Fruit fly (Drosophila melanogaster) whole organism, embryonic: Measurements from ENCODE around the gene CG14882.

Source experiments
- CG10431 ChIP-seq: fragments of 200-800 bp; sonication (Bioruptor generic); optimal IDR thresholded peaks from 3 replicates; lab custom pipeline; 2018; ENCODE audit warnings: missing biosample characterization, mild to moderate bottlenecking, missing genetic modification characterization
- CG11696 ChIP-seq: fragments of 200-800 bp; sonication (Bioruptor generic); IDR thresholded peaks from 2 replicates; pipeline ENCODE4 v1.3.6; 2022; ENCODE audit warnings: missing biosample characterization, missing genetic modification characterization
- CG14710 ChIP-seq: fragments of 200-800 bp; sonication (Bioruptor generic); optimal IDR thresholded peaks from 3 replicates; lab custom pipeline; 2019; ENCODE audit warnings: missing biosample characterization, mild to moderate bottlenecking, missing genetic modification characterization, moderate library complexity
- CG15601 ChIP-seq: fragments of 200-800 bp; sonication (Bioruptor generic); optimal IDR thresholded peaks from 3 replicates; lab custom pipeline; 2019; ENCODE audit warnings: missing biosample characterization, mild to moderate bottlenecking, missing genetic modification characterization, moderate library complexity
- CG1647 ChIP-seq: fragments of 200-800 bp; sonication (Bioruptor generic); optimal IDR thresholded peaks from 3 replicates; lab custom pipeline; 2016; ENCODE audit warnings: missing biosample characterization, missing genetic modification characterization
- CG17568 ChIP-seq: fragments of 200-800 bp; sonication (Bioruptor generic); optimal IDR thresholded peaks from 2 replicates; lab custom pipeline; 2018; ENCODE audit warnings: missing biosample characterization, mild to moderate bottlenecking, missing genetic modification characterization, moderate library complexity
- CG18599 ChIP-seq: fragments of 200-800 bp; sonication (Bioruptor generic); optimal IDR thresholded peaks from 3 replicates; lab custom pipeline; 2017; ENCODE audit warnings: missing biosample characterization, missing genetic modification characterization, mild to moderate bottlenecking, moderate library complexity, missing genetic modification reagents
- CG31224 ChIP-seq: fragments of 200-800 bp; sonication (Bioruptor generic); IDR thresholded peaks from 2 replicates; pipeline ENCODE4 v1.3.6; 2022; ENCODE audit warnings: missing biosample characterization, missing genetic modification characterization
- CG31365 ChIP-seq: fragments of 200-800 bp; sonication (Bioruptor generic); optimal IDR thresholded peaks from 2 replicates; lab custom pipeline; 2018; ENCODE audit warnings: missing biosample characterization, mild to moderate bottlenecking, missing genetic modification characterization
- CG31388 ChIP-seq: fragments of 200-800 bp; sonication (Bioruptor generic); optimal IDR thresholded peaks from 2 replicates; lab custom pipeline; 2016; ENCODE audit warnings: missing biosample characterization, missing genetic modification characterization
- CG32532 ChIP-seq: fragments of 200-800 bp; sonication (Bioruptor generic); IDR thresholded peaks from 2 replicates; pipeline ENCODE4 v1.3.6; 2022; ENCODE audit warnings: missing biosample characterization, missing genetic modification characterization
- CG4404 ChIP-seq: fragments of 200-800 bp; sonication (Bioruptor generic); IDR thresholded peaks from 2 replicates; pipeline ENCODE4 v1.3.6; 2022; ENCODE audit warnings: missing biosample characterization, missing genetic modification characterization
- CG4730 ChIP-seq: fragments of 200-800 bp; sonication (Bioruptor generic); IDR thresholded peaks from 2 replicates; pipeline ENCODE4 v1.3.6; 2022; ENCODE audit warnings: missing biosample characterization, missing genetic modification characterization
- CG5180 ChIP-seq: fragments of 200-800 bp; sonication (Bioruptor generic); optimal IDR thresholded peaks from 3 replicates; lab custom pipeline; 2017; ENCODE audit warnings: missing biosample characterization, missing genetic modification characterization, mild to moderate bottlenecking, moderate library complexity, missing genetic modification reagents
- CG7271 ChIP-seq: fragments of 200-800 bp; sonication (Bioruptor generic); optimal IDR thresholded peaks from 2 replicates; lab custom pipeline; 2018; ENCODE audit warnings: missing biosample characterization, mild to moderate bottlenecking, missing genetic modification characterization, moderate library complexity
- CG9876 ChIP-seq: fragments of 200-800 bp; sonication (Bioruptor generic); optimal IDR thresholded peaks from 2 replicates; lab custom pipeline; 2016; ENCODE audit warnings: missing biosample characterization, missing genetic modification characterization
- Deaf1 ChIP-seq: fragments of 200-800 bp; optimal IDR thresholded peaks from 3 replicates; lab custom pipeline; 2019; ENCODE audit warnings: missing biosample characterization, mild to moderate bottlenecking, missing genetic modification characterization, moderate library complexity
- Dll ChIP-seq: fragments of 200-800 bp; sonication (Bioruptor generic); IDR thresholded peaks from 4 replicates; pipeline ENCODE4 v1.3.6; 2022; ENCODE audit warnings: missing biosample characterization, missing genetic modification characterization; ENCODE audit not compliant: partially characterized antibody
- Hr51 ChIP-seq, 2 experiments: fragments of 200-800 bp; sonication (Bioruptor generic); optimal IDR thresholded peaks; 2 replicates in 1 of 2; 3 replicates in 1 of 2; lab custom pipeline; 2016 to 2018; ENCODE audit warnings: missing biosample characterization in 2 of 2, missing genetic modification characterization in 2 of 2, mild to moderate bottlenecking in 1 of 2, moderate library complexity in 1 of 2
- MTF-1 ChIP-seq: fragments of 200-800 bp; sonication (Bioruptor generic); optimal IDR thresholded peaks from 2 replicates; lab custom pipeline; 2018; ENCODE audit warnings: missing biosample characterization, mild to moderate bottlenecking, missing genetic modification characterization, borderline replicate concordance
- Mes4 ChIP-seq: fragments of 200-800 bp; sonication (Bioruptor generic); optimal IDR thresholded peaks from 2 replicates; lab custom pipeline; 2016; ENCODE audit warnings: missing biosample characterization, missing genetic modification characterization
- Mrtf ChIP-seq: fragments of 200-800 bp; sonication (Bioruptor generic); IDR thresholded peaks from 3 replicates; pipeline ENCODE4 v1.3.6; 2022; ENCODE audit warnings: missing biosample characterization, missing genetic modification characterization
- Nf-YC ChIP-seq: fragments of 200-800 bp; optimal IDR thresholded peaks from 3 replicates; lab custom pipeline; 2019; ENCODE audit warnings: missing biosample characterization, mild to moderate bottlenecking, missing genetic modification characterization, moderate library complexity
- Rx ChIP-seq: fragments of 200-800 bp; sonication (Bioruptor generic); IDR thresholded peaks from 2 replicates; pipeline ENCODE4 v1.3.6; 2022; ENCODE audit warnings: missing biosample characterization, missing genetic modification characterization
- Sox102F ChIP-seq: fragments of 200-800 bp; sonication (Bioruptor generic); optimal IDR thresholded peaks from 2 replicates; lab custom pipeline; 2018; ENCODE audit warnings: missing biosample characterization, mild to moderate bottlenecking, missing genetic modification characterization, moderate library complexity
- Tbp ChIP-seq: fragments of >200 bp; optimal IDR thresholded peaks from 2 replicates; lab custom pipeline; 2018; ENCODE audit warnings: missing biosample characterization, missing genetic modification characterization
- cg ChIP-seq: fragments of 200-800 bp; sonication (Bioruptor generic); optimal IDR thresholded peaks from 3 replicates; lab custom pipeline; 2019; ENCODE audit warnings: missing biosample characterization, mild to moderate bottlenecking, missing genetic modification characterization, moderate library complexity
- crol ChIP-seq: fragments of 200-800 bp; sonication (Bioruptor generic); IDR thresholded peaks from 2 replicates; pipeline ENCODE4 v1.3.6; 2022; ENCODE audit warnings: missing biosample characterization, missing genetic modification characterization
- dati ChIP-seq: fragments of 200-800 bp; sonication (Bioruptor generic); IDR thresholded peaks from 2 replicates; pipeline ENCODE4 v1.3.6; 2022; ENCODE audit warnings: missing biosample characterization, missing genetic modification characterization
- dmrt11E ChIP-seq: fragments of 200-800 bp; sonication (Bioruptor generic); optimal IDR thresholded peaks from 3 replicates; lab custom pipeline; 2018; ENCODE audit warnings: missing biosample characterization, mild to moderate bottlenecking, missing genetic modification characterization, moderate library complexity
- hb ChIP-seq: fragments of 200-800 bp; sonication (Bioruptor generic); IDR thresholded peaks from 3 replicates; pipeline ENCODE4 v1.3.6; 2022; ENCODE audit warnings: missing biosample characterization, missing genetic modification characterization; ENCODE audit not compliant: partially characterized antibody
- hbn ChIP-seq: fragments of 200-800 bp; sonication (Bioruptor generic); IDR thresholded peaks from 2 replicates; pipeline ENCODE4 v1.3.6; 2022; ENCODE audit warnings: missing biosample characterization, missing genetic modification characterization; ENCODE audit not compliant: partially characterized antibody
- her ChIP-seq: fragments of 200-800 bp; sonication (Bioruptor generic); optimal IDR thresholded peaks from 2 replicates; lab custom pipeline; 2016; ENCODE audit warnings: missing biosample characterization, missing genetic modification characterization
- kay ChIP-seq: fragments of 200-800 bp; sonication (Bioruptor generic); optimal IDR thresholded peaks from 2 replicates; lab custom pipeline; 2016; ENCODE audit warnings: missing biosample characterization, missing genetic modification characterization
- mirr ChIP-seq: fragments of 200-800 bp; sonication (Bioruptor generic); optimal IDR thresholded peaks from 3 replicates; lab custom pipeline; 2018; ENCODE audit warnings: missing biosample characterization, mild to moderate bottlenecking, missing genetic modification characterization
- p53 ChIP-seq: fragments of 200-800 bp; sonication (Bioruptor generic); optimal IDR thresholded peaks from 2 replicates; lab custom pipeline; 2016; ENCODE audit warnings: missing biosample characterization, missing genetic modification characterization
- pan ChIP-seq, 4 experiments: fragments of >200 bp in 3 of 4; fragments of 200-800 bp in 1 of 4; sonication (Bioruptor generic) in 1 of 4; optimal IDR thresholded peaks in 3 of 4; IDR thresholded peaks in 1 of 4; 2 replicates each; pipeline versions ENCODE4 v1.3.6 to Lab custom; 2017 to 2022; ENCODE audit warnings: missing biosample characterization in 2 of 4, missing genetic modification characterization in 2 of 4, mixed read lengths in 1 of 4
- phol ChIP-seq: fragments of 200-800 bp; sonication (Bioruptor generic); optimal IDR thresholded peaks from 3 replicates; lab custom pipeline; 2018; ENCODE audit warnings: missing biosample characterization, mild to moderate bottlenecking, missing genetic modification characterization, moderate library complexity
- prd ChIP-seq, 3 experiments: fragments of >200 bp in 2 of 3; fragments of 200-800 bp in 1 of 3; sonication (Bioruptor generic) in 1 of 3; optimal IDR thresholded peaks in 2 of 3; IDR thresholded peaks in 1 of 3; 2 replicates in 2 of 3; 3 replicates in 1 of 3; pipeline versions ENCODE4 v1.3.6 to Lab custom; 2017 to 2022; ENCODE audit warnings: missing biosample characterization in 1 of 3, missing genetic modification characterization in 1 of 3
- pum ChIP-seq: fragments of 200-800 bp; sonication (Bioruptor generic); optimal IDR thresholded peaks from 2 replicates; lab custom pipeline; 2016; ENCODE audit warnings: missing biosample characterization, missing genetic modification characterization
- ro ChIP-seq: fragments of 200-800 bp; sonication (Bioruptor generic); IDR thresholded peaks from 2 replicates; pipeline ENCODE4 v1.3.6; 2022; ENCODE audit warnings: missing biosample characterization, missing genetic modification characterization
- sc ChIP-seq, 3 experiments: fragments of >200 bp in 2 of 3; fragments of 200-800 bp in 1 of 3; sonication (Bioruptor generic) in 1 of 3; optimal IDR thresholded peaks; 2 replicates in 2 of 3; 3 replicates in 1 of 3; lab custom pipeline; 2017; ENCODE audit warnings: mild to moderate bottlenecking in 1 of 3, missing biosample characterization in 1 of 3, missing genetic modification characterization in 1 of 3, missing genetic modification reagents in 1 of 3
- sens-2 ChIP-seq: fragments of 200-800 bp; sonication (Bioruptor generic); IDR thresholded peaks from 2 replicates; pipeline ENCODE4 v1.3.6; 2022; ENCODE audit warnings: missing biosample characterization, missing genetic modification characterization
- slbo ChIP-seq: fragments of 200-800 bp; sonication (Bioruptor generic); IDR thresholded peaks from 2 replicates; pipeline ENCODE4 v1.3.6; 2022; ENCODE audit warnings: missing biosample characterization, missing genetic modification characterization
- sqz ChIP-seq: fragments of 200-800 bp; sonication (Bioruptor generic); optimal IDR thresholded peaks from 3 replicates; lab custom pipeline; 2018; ENCODE audit warnings: missing biosample characterization, mild to moderate bottlenecking, missing genetic modification characterization
- sug ChIP-seq: fragments of 200-800 bp; optimal IDR thresholded peaks from 2 replicates; lab custom pipeline; 2019; ENCODE audit warnings: missing biosample characterization, mild to moderate bottlenecking, missing genetic modification characterization, moderate library complexity
- tap ChIP-seq: fragments of 200-800 bp; optimal IDR thresholded peaks from 3 replicates; lab custom pipeline; 2019; ENCODE audit warnings: missing biosample characterization, mild to moderate bottlenecking, missing genetic modification characterization, moderate library complexity
- tin ChIP-seq: fragments of 200-800 bp; sonication (Bioruptor generic); optimal IDR thresholded peaks from 3 replicates; lab custom pipeline; 2016; ENCODE audit warnings: missing biosample characterization, missing genetic modification characterization
- wor ChIP-seq: fragments of 200-800 bp; sonication (Bioruptor generic); IDR thresholded peaks from 2 replicates; pipeline ENCODE4 v1.3.6; 2022; ENCODE audit warnings: missing biosample characterization, missing genetic modification characterization

The CG14882 gene

DNA sequence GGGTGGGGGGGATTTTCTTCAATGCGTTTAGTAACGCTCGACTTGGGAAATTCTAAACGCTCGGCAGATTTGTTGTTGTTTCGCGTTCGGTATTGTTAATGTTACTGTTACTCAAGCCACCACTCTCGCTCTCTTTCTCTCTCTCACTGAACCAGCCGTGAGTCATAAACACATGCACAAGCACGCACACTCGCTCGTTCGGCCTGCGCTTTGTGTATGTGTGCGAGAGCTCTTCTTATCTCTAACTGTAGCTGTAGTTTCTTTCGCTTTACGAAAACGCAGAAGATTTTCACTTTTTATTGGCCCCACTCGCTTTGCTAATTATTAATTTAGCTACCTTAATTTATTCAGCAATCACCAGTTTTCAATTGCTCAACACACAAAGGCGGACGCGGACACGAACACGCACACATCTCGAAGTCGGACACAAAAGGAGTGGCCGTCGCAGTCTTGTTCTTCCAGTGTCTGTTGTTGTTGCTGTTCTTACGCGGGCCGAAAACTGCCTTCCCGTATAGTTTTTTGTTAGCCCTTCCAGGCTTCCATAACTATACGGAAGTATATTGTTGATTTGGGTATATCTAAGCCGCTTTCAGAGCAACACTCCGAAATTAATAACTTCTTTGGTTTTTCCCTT, 10.1 kb downstream of the CG14882 start (continued):
- TF ChIP-seq CG31365 (no peak), CG4404 (no peak), CG1647 (no peak), Mes4 (GFP tag; lab: Kevin White, UChicago) (no peak), prd (optimal IDR thresholded peaks at IDR 0.05; lab: Kevin White, UChicago) (no peak), prd (GFP tag; IDR thresholded peaks at IDR 0.05; lab: Robert Waterston, UW) (no peak), sc (optimal IDR thresholded peaks at IDR 0.05; lab: Kevin White, UChicago) (no peak), sc (GFP tag; optimal IDR thresholded peaks at IDR 0.05; lab: Kevin White, UChicago) (no peak), kay (GFP tag; lab: Kevin White, UChicago) (peak; percentile 90), CG31224 (GFP tag; lab: Robert Waterston, UW) (no peak), Mrtf (GFP tag; lab: Robert Waterston, UW) (no peak), CG7271 (tag; lab: Kevin White, UChicago) (no peak), CG15601 (tag; lab: Kevin White, UChicago) (no peak), crol (GFP tag; lab: Robert Waterston, UW) (no peak), Dll (GFP tag; lab: Robert Waterston, UW) (peak; percentile 34; the same call in 1 of the 4 replicates), tin (GFP tag; lab: Kevin White, UChicago) (no peak), CG11696 (no peak), ro (no peak), CG9876 (GFP tag; lab: Kevin White, UChicago) (no peak), dmrt11E (tag; lab: Kevin White, UChicago) (no peak), tap (tag; lab: Kevin White, UChicago) (no peak), Deaf1 (tag; lab: Kevin White, UChicago) (peak; percentile 53), Tbp (GFP tag; lab: Kevin White, UChicago) (no peak), CG17568 (no peak), CG18599 (no peak), sens-2 (GFP tag; lab: Robert Waterston, UW) (no peak), CG32532 (no peak), slbo (GFP tag; lab: Robert Waterston, UW) (no peak), Rx (GFP tag; lab: Robert Waterston, UW) (no peak), p53 (GFP tag; lab: Kevin White, UChicago) (peak; percentile 76), MTF-1 (GFP tag; lab: Kevin White, UChicago) (no peak), Hr51 (GFP tag; optimal IDR thresholded peaks at IDR 0.05; lab: Kevin White, UChicago) (no peak), CG4730 (GFP tag; lab: Robert Waterston, UW) (no peak), phol (tag; lab: Kevin White, UChicago) (no peak), CG10431 (GFP tag; lab: Kevin White, UChicago) (no peak), wor (GFP tag; lab: Robert Waterston, UW) (no peak), hb (GFP tag; lab: Robert Waterston, UW) (no peak)
- TF ChIP-seq, all 482 proteins: peak for 32

DNA sequence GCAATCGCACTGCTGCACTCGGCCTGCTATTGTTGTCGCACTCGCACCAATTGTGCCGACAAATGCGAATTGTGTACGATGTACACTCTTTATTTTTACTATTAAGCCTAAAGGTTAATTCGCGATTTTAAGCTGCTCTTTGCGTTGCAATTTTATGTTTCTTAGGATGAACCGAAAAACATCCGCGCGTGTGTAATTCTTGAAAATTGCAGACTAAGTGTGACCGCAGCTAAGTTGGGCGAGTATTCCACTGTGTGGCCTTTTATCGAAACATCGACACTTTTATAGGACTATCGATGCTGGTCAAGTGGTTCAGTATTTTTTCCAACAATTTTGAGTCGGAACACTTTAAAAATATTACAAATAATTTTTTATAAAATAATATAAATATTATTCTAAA, 10.6 kb downstream of the CG14882 start, which contains the start of gene Pak3:
Gene Pak3, minus strand, starts transcription at position 225 of the 400 bp plus-strand sequence.
- no peak for TF ChIP-seq pan (optimal IDR thresholded peaks at IDR 0.05; lab: Kevin White, UChicago)
- no peak for TF ChIP-seq pan (GFP tag; optimal IDR thresholded peaks at IDR 0.05 in 1 of 2, IDR thresholded peaks at IDR 0.05 in 1 of 2)
- TF ChIP-seq CG31388 (GFP tag; lab: Kevin White, UChicago): no peak
- no peak for TF ChIP-seq CG5180 (GFP tag; lab: Kevin White, UChicago)
- TF ChIP-seq cg (GFP tag; lab: Kevin White, UChicago): no peak
- TF ChIP-seq sqz (GFP tag; lab: Kevin White, UChicago): no peak
- TF ChIP-seq Nf-YC (tag; lab: Kevin White, UChicago): peak; percentile 12
- TF ChIP-seq her: no peak
- no peak for TF ChIP-seq dati (GFP tag; lab: Robert Waterston, UW)
- no peak for TF ChIP-seq prd (optimal IDR thresholded peaks at IDR 0.05; lab: Kevin White, UChicago)
- TF ChIP-seq prd (GFP tag; IDR thresholded peaks at IDR 0.05; lab: Robert Waterston, UW): no peak
- peak; percentile 80 for TF ChIP-seq hbn (GFP tag; lab: Robert Waterston, UW)
- TF ChIP-seq Sox102F (GFP tag; lab: Kevin White, UChicago): no peak
- peak; percentile 90 for TF ChIP-seq CG14710 (tag; lab: Kevin White, UChicago)
- TF ChIP-seq hb (GFP tag; lab: Robert Waterston, UW): peak; percentile 17; the same call in 2 of the 3 replicates
- no peak for TF ChIP-seq sug
- TF ChIP-seq mirr (GFP tag; lab: Kevin White, UChicago): no peak
- TF ChIP-seq pum: no peak
